Worm (Caenorhabditis elegans): ENCODE results near the gene ZK1055.4.

Gene ZK1055.4

ce11 chrV:6593700-6594244, 11.9 kb downstream of the ZK1055.4 start, which contains the start of gene hcp-1 (continued):
- no peak for TF ChIP-seq akir-1 (GFP tag; optimal IDR thresholded peaks at IDR 0.05)
- peak; percentile 71 for TF ChIP-seq hmg-1.2 (GFP tag; IDR thresholded peaks at IDR 0.05)
- TF ChIP-seq pbrm-1 (GFP tag; IDR thresholded peaks at IDR 0.05) = peak; percentile 78
- peak; percentile 91 for TF ChIP-seq hsf-1 (GFP tag; IDR thresholded peaks at IDR 0.05)
- no peak for TF ChIP-seq ceh-40 (GFP tag; IDR thresholded peaks at IDR 0.05)
- TF ChIP-seq athp-1 (tag; optimal IDR thresholded peaks at IDR 0.05) = no peak
- 0 out of 2 replicates have a peak, but pooled peaks have one; percentile 28 for TF ChIP-seq Y56A3A.18 (GFP tag; IDR thresholded peaks at IDR 0.05)
- no peak for TF ChIP-seq hlh-26 (GFP tag; conservative IDR thresholded peaks at IDR 0.05)
- TF ChIP-seq madf-8 (GFP tag; conservative IDR thresholded peaks at IDR 0.05) = peak; percentile 99
- TF ChIP-seq tbx-9 (tag; optimal IDR thresholded peaks at IDR 0.05; ENCODE audit: borderline replicate concordance) = no peak
- no peak for TF ChIP-seq T07F8.4 (tag; optimal IDR thresholded peaks at IDR 0.05)
- TF ChIP-seq F39B2.1 (GFP tag; IDR thresholded peaks at IDR 0.05) = no peak
- TF ChIP-seq snpc-1.3 (tag; optimal IDR thresholded peaks at IDR 0.05; ENCODE audit: insufficient read depth) = peak; percentile 81
- TF ChIP-seq lin-54 (GFP tag; optimal IDR thresholded peaks at IDR 0.05) = peak; percentile 96
- TF ChIP-seq lsy-27 (tag; optimal IDR thresholded peaks at IDR 0.05; ENCODE audit: borderline replicate concordance, insufficient read depth) = no peak
- no peak for TF ChIP-seq zfh-2 (GFP tag; conservative IDR thresholded peaks at IDR 0.05)
- no peak for TF ChIP-seq tbp1 (GFP tag; optimal IDR thresholded peaks at IDR 0.05)
- TF ChIP-seq nhr-179 (tag; optimal IDR thresholded peaks at IDR 0.05) = no peak
- TF ChIP-seq madf-6 (GFP tag; IDR thresholded peaks at IDR 0.05) = peak; percentile 100
- TF ChIP-seq die-1 (tag; optimal IDR thresholded peaks at IDR 0.05) = no peak
- no peak for TF ChIP-seq let-526 (GFP tag; IDR thresholded peaks at IDR 0.05)
- peak; percentile 38 for TF ChIP-seq snpc-1.1 (tag; optimal IDR thresholded peaks at IDR 0.05; ENCODE audit: insufficient read depth)
- no peak for TF ChIP-seq F22D6.2 (tag; optimal IDR thresholded peaks at IDR 0.05)
- TF ChIP-seq C17E4.6 (GFP tag; IDR thresholded peaks at IDR 0.05) = peak; percentile 84; the same call in 1 of the 2 replicates
- no peak for TF ChIP-seq sea-2 (GFP tag; IDR thresholded peaks at IDR 0.05)
- TF ChIP-seq cebp-2 (GFP tag; IDR thresholded peaks at IDR 0.05) = no peak
- no peak for TF ChIP-seq aptf-3 (GFP tag; IDR thresholded peaks at IDR 0.05)
- TF ChIP-seq ekl-4 (GFP tag; IDR thresholded peaks at IDR 0.05) = peak; percentile 90
- TF ChIP-seq ZK185.1 (tag; optimal IDR thresholded peaks at IDR 0.05; ENCODE audit: poor library complexity, severe bottlenecking) = no peak
- TF ChIP-seq nfya-2 (GFP tag; IDR thresholded peaks at IDR 0.05) = no peak
- no peak for TF ChIP-seq F37B4.10 (GFP tag; IDR thresholded peaks at IDR 0.05)
- no peak for TF ChIP-seq ccch-3 (GFP tag; optimal IDR thresholded peaks at IDR 0.05)
- no peak for TF ChIP-seq egl-18 (GFP tag; IDR thresholded peaks at IDR 0.05)
- TF ChIP-seq mel-28 (tag; optimal IDR thresholded peaks at IDR 0.05; ENCODE audit: borderline replicate concordance) = no peak
- no peak for TF ChIP-seq egrh-3 (GFP tag; IDR thresholded peaks at IDR 0.05)
- peak; percentile 27; the same call in 1 of the 2 replicates for TF ChIP-seq lin-26 (GFP tag; IDR thresholded peaks at IDR 0.05)
- TF ChIP-seq him-1 (tag; optimal IDR thresholded peaks at IDR 0.05) = peak; percentile 70
- peak; percentile 58 for TF ChIP-seq F23B12.7 (tag; optimal IDR thresholded peaks at IDR 0.05; ENCODE audit: insufficient read depth)
- TF ChIP-seq ceh-79 (tag; optimal IDR thresholded peaks at IDR 0.05) = no peak
- TF ChIP-seq nfya-1 (tag; optimal IDR thresholded peaks at IDR 0.05; ENCODE audit: borderline replicate concordance, insufficient read depth) = no peak
- TF ChIP-seq T26A5.8 (tag; optimal IDR thresholded peaks at IDR 0.05) = no peak
- TF ChIP-seq sdz-38 (tag; optimal IDR thresholded peaks at IDR 0.05) = no peak
- TF ChIP-seq zim-3 (tag; optimal IDR thresholded peaks at IDR 0.05) = no peak
- TF ChIP-seq D2030.7 (GFP tag; IDR thresholded peaks at IDR 0.05) = peak; percentile 97
- no peak for TF ChIP-seq ceh-58 (GFP tag; IDR thresholded peaks at IDR 0.05)
- TF ChIP-seq xnd-1 (tag; optimal IDR thresholded peaks at IDR 0.05) = peak; percentile 99
- no peak for TF ChIP-seq F10E7.11 (tag; optimal IDR thresholded peaks at IDR 0.05)
- no peak for TF ChIP-seq nhr-27 (tag; optimal IDR thresholded peaks at IDR 0.05)

Data from whole organism, young adult.